Fruit fly (Drosophila melanogaster): ENCODE data around the gene puc.

DNA sequence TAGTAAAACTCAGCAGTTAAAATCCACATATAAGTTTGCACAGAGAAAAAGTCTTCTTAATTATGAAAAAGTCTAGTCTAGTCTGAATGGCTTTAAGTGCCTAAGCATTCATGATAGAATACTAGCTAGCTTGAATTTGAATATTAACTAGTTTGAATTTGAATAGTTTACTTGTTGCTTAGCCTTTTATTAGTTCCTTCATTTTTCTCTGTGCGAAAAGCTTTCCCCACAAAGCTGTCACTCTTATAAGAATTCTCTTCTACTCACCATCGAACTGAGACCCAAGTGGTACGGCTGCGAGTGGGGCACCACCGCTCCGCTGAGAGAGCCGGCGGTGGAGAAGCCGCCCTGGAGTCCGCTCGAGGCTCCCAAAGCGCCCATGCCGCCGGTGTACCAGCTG lies 43.9 kb downstream of the puc start:
- no peak for TF ChIP-seq Snoo (tag; optimal IDR thresholded peaks at IDR 0.05)
- TF ChIP-seq CG14655 (GFP tag; optimal IDR thresholded peaks at IDR 0.05) = no peak
- no peak for TF ChIP-seq CG15710 (tag; optimal IDR thresholded peaks at IDR 0.05)
- no peak for TF ChIP-seq CG32121 (GFP tag; IDR thresholded peaks at IDR 0.05)
- no peak for TF ChIP-seq EcR (GFP tag; optimal IDR thresholded peaks at IDR 0.05)
